Fruit fly (Drosophila melanogaster): ENCODE measurements around the gene CG5292.

Gene CG5292

DNA sequence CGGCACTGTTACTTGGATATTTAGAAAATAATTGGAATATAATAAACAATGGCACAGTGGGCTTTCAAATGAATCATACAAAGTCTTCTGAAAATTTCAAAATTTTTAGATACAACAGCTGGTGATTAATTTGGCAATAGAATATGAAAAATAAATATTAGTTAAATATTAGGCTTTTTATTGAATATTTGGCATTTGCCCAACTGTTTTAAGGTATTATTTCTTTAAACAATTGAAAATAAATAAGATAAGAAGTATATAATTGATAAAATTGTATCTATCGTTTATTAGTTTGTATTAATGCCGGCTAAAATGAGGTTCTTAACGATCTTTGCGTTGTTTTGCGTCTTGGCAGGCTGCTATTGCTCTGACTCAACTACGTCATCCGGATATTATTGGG lies 27.5 kb upstream of the CG5292 start, which contains the start of gene CG45079:
CG45079 (plus strand) TSS at position 301 of the 400 bp plus-strand sequence.
- TF ChIP-seq tai (GFP tag; optimal IDR thresholded peaks at IDR 0.05) (no peak), OdsH (GFP tag; optimal IDR thresholded peaks at IDR 0.05) (no peak), psq (GFP tag; optimal IDR thresholded peaks at IDR 0.05) (no peak), foxo (GFP tag; optimal IDR thresholded peaks at IDR 0.05) (no peak), Dif (GFP tag; optimal IDR thresholded peaks at IDR 0.05; ENCODE audit: partially characterized antibody) (no peak)

DNA sequence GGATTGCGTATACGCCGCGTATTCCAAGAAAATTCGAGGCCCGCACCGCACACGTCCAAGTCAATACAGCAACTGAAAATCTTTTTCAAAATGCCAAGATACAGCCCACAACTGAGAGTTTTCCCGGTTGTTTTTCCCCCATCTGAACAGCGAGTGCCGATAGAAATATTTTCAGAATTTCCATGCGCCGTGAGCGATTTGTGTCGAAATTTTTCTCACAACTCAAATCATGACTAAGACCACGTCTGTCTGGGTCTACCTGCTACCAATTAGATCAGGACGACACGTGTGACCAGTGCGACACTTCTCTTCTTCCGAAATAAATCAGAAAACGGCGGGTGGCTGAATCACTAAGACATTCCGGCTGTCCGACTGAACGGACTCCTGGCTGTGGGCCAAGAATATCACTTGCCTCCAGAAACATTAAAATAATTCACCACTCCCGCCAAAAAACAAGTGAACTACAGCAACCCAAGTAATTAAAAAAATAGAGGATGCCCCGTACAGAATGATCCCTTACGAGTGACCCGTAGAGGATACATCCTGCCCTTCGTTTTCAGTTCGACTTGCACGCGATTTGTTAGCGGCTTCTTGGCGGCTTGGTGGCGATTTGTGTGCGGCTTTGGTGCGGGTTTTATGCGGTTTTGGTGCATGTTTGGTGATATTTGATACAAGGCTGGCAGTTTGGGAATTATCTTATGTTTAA lies 26.2 kb upstream of the CG5292 start, which contains the start of gene cher:
cher (minus strand) TSS at position 51 of the 706 bp plus-strand sequence.
- peak; percentile 69 for TF ChIP-seq Myc (optimal IDR thresholded peaks at IDR 0.05)
- no peak for TF ChIP-seq fru (GFP tag; optimal IDR thresholded peaks at IDR 0.05)

DNA sequence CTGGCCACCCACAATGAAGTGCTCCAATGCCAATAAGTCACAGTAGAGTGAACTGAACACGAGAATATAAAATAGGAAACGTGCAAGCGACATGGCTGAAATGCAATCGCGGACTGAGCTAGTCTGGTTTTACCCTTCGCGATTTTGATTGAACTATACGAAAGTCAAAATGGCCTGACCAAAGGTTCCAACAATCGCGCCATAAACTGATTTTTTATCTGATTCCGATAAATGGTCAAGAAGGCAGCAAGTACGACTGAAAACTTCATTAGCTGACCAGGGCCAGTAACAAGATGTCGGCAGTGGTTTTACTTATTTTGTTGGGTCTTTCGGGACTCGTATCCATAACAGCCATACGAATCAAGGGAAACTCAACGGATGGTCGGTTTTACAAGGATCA lies 24.8 kb upstream of the CG5292 start, which contains the start of the genes CG17477 and CG31269:
CG17477 (minus strand) TSS at position 101 of the 400 bp plus-strand sequence.
CG31269 (plus strand) TSS at position 289 of the 400 bp plus-strand sequence.
- TF ChIP-seq Dfd (GFP tag; optimal IDR thresholded peaks at IDR 0.05) (no peak), pan (optimal IDR thresholded peaks at IDR 0.05) (no peak), sv (GFP tag; optimal IDR thresholded peaks at IDR 0.05) (no peak), foxo (GFP tag; optimal IDR thresholded peaks at IDR 0.05) (no peak), OdsH (GFP tag; optimal IDR thresholded peaks at IDR 0.05) (no peak), usp (GFP tag; optimal IDR thresholded peaks at IDR 0.05) (no peak), Hr83 (GFP tag; optimal IDR thresholded peaks at IDR 0.05; ENCODE audit: poor library complexity, severe bottlenecking) (no peak), GATAd (GFP tag; optimal IDR thresholded peaks at IDR 0.05) (no peak), HLH106 (tag; optimal IDR thresholded peaks at IDR 0.05) (no peak), h (GFP tag; optimal IDR thresholded peaks at IDR 0.05) (no peak), br (GFP tag; optimal IDR thresholded peaks at IDR 0.05) (no peak), fru (GFP tag; optimal IDR thresholded peaks at IDR 0.05) (no peak), rgr (GFP tag; optimal IDR thresholded peaks at IDR 0.05) (no peak), Sp1 (GFP tag; optimal IDR thresholded peaks at IDR 0.05) (no peak), Hnf4 (GFP tag; optimal IDR thresholded peaks at IDR 0.05) (no peak), N (GFP tag; optimal IDR thresholded peaks at IDR 0.05) (no peak), CG9705 (GFP tag; optimal IDR thresholded peaks at IDR 0.05) (no peak), Abd-B (GFP tag; optimal IDR thresholded peaks at IDR 0.05) (no peak)

DNA sequence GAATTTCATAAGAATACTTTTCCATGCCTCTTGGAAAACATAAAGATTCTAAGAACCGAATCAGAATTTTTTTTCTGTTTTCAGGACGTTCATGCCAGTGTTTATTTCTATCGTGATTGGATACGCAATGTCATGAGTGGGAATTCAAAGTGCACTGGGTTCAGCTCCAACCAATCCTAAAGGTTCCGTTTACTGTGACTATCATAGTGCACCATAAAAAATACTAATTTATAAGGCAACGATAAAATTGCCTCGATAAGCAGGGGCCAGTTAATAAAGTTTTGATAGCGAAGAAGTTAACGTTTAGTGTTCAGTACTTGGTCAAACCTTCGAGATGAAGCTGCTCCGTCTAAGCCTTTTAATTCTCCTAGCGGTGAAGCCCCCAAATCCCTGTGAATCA lies 23.7 kb upstream of the CG5292 start, which contains the start of gene CG31265:
CG31265 (plus strand) TSS at position 301 of the 400 bp plus-strand sequence.
- TF ChIP-seq CG9705 (GFP tag; optimal IDR thresholded peaks at IDR 0.05): no peak
- TF ChIP-seq dmrt93B (GFP tag; optimal IDR thresholded peaks at IDR 0.05): no peak
- no peak for TF ChIP-seq Dif (GFP tag; optimal IDR thresholded peaks at IDR 0.05; ENCODE audit: partially characterized antibody)
- TF ChIP-seq Mio (GFP tag; optimal IDR thresholded peaks at IDR 0.05): no peak
- TF ChIP-seq CG32264 (GFP tag; optimal IDR thresholded peaks at IDR 0.05): no peak
- TF ChIP-seq fru (GFP tag; optimal IDR thresholded peaks at IDR 0.05): no peak
- no peak for TF ChIP-seq br (GFP tag; optimal IDR thresholded peaks at IDR 0.05)
- no peak for TF ChIP-seq psq (GFP tag; optimal IDR thresholded peaks at IDR 0.05)
- no peak for TF ChIP-seq Dfd (GFP tag; optimal IDR thresholded peaks at IDR 0.05)
- TF ChIP-seq usp (GFP tag; optimal IDR thresholded peaks at IDR 0.05): no peak
- no peak for TF ChIP-seq brk (GFP tag; optimal IDR thresholded peaks at IDR 0.05)
- TF ChIP-seq woc (GFP tag; optimal IDR thresholded peaks at IDR 0.05): no peak
- no peak for TF ChIP-seq Hr78 (GFP tag; optimal IDR thresholded peaks at IDR 0.05)
- no peak for TF ChIP-seq ey (GFP tag; optimal IDR thresholded peaks at IDR 0.05)
- no peak for TF ChIP-seq jim (GFP tag; optimal IDR thresholded peaks at IDR 0.05)
- TF ChIP-seq Abd-B (GFP tag; optimal IDR thresholded peaks at IDR 0.05): no peak
- TF ChIP-seq tai (GFP tag; optimal IDR thresholded peaks at IDR 0.05): no peak
- no peak for TF ChIP-seq Hnf4 (GFP tag; optimal IDR thresholded peaks at IDR 0.05)

dm6 chr3R:17130326-17130725 lies 21.3 kb upstream of the CG5292 start, which contains the start of gene CG17475:
Gene CG17475, minus strand, starts transcription at chr3R:17130426.
- no peak for TF ChIP-seq CG32264 (GFP tag; optimal IDR thresholded peaks at IDR 0.05)
- TF ChIP-seq Hr78 (GFP tag; optimal IDR thresholded peaks at IDR 0.05): no peak
- no peak for TF ChIP-seq Abd-B (GFP tag; optimal IDR thresholded peaks at IDR 0.05)
- no peak for TF ChIP-seq brk (GFP tag; optimal IDR thresholded peaks at IDR 0.05)
- TF ChIP-seq h (GFP tag; optimal IDR thresholded peaks at IDR 0.05): no peak
- no peak for TF ChIP-seq Dfd (GFP tag; optimal IDR thresholded peaks at IDR 0.05)
- TF ChIP-seq Rel (GFP tag; optimal IDR thresholded peaks at IDR 0.05): no peak
- TF ChIP-seq Rel (tag; optimal IDR thresholded peaks at IDR 0.05): no peak
- no peak for TF ChIP-seq Myc (optimal IDR thresholded peaks at IDR 0.05)
- TF ChIP-seq psq (GFP tag; optimal IDR thresholded peaks at IDR 0.05): no peak
- no peak for TF ChIP-seq ey (GFP tag; optimal IDR thresholded peaks at IDR 0.05)
- TF ChIP-seq dsf (GFP tag; optimal IDR thresholded peaks at IDR 0.05; ENCODE audit: borderline replicate concordance): no peak
- no peak for TF ChIP-seq dl (GFP tag; optimal IDR thresholded peaks at IDR 0.05; ENCODE audit: insufficient read depth in 1 of 2, partially characterized antibody in 2 of 2)
- no peak for TF ChIP-seq rgr (GFP tag; optimal IDR thresholded peaks at IDR 0.05)
- TF ChIP-seq tai (GFP tag; optimal IDR thresholded peaks at IDR 0.05): no peak
- TF ChIP-seq Dif (GFP tag; optimal IDR thresholded peaks at IDR 0.05; ENCODE audit: partially characterized antibody): no peak
- TF ChIP-seq usp (GFP tag; optimal IDR thresholded peaks at IDR 0.05): no peak
- TF ChIP-seq lola (GFP tag; optimal IDR thresholded peaks at IDR 0.05): no peak
